Worm (Caenorhabditis elegans): ENCODE results near the gene dpy-18.
A peak's percentile ranks its signal among the peaks of the same experiment; 100 is the strongest.

DNA sequence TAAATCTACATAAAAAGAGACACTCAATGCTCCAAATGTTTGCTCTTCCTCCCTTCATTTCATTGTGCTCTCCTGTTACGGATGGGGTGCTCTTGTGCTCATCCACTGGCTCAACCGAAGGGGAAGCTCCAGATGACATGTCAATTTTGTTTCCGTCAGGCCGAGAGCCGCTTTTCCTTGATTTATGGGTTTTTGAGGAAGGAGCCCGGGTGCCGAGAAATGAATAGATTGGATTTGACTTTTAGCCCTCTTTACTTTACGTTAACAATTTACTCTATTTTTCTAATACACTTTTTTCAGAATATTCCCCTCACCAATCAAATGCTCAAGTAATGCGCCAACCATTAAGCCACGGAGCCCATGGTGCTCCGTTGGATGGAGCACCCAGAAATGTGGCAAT lies 17.6 kb downstream of the dpy-18 start, which contains the start of gene T28D6.4:
- TF ChIP-seq nhr-237 (tag; optimal IDR thresholded peaks at IDR 0.05) (no peak), nhr-76 (tag; optimal IDR thresholded peaks at IDR 0.05) (no peak), Y48G9A.11 (GFP tag; IDR thresholded peaks at IDR 0.05) (no peak), nhr-11 (tag; optimal IDR thresholded peaks at IDR 0.05) (no peak), jun-1 (tag; optimal IDR thresholded peaks at IDR 0.05) (no peak), mdl-1 (tag; optimal IDR thresholded peaks at IDR 0.05) (no peak), D1046.2 (GFP tag; IDR thresholded peaks at IDR 0.05) (no peak), unc-62 (GFP tag; optimal IDR thresholded peaks at IDR 0.05 in 1 of 2) (peak in 1 of 2 experiments; percentile 36), unc-62 (tag; optimal IDR thresholded peaks at IDR 0.05) (no peak), pha-4 (GFP tag; IDR thresholded peaks at IDR 0.05) (no peak), pha-4 (tag; optimal IDR thresholded peaks at IDR 0.05) (no peak), ztf-11 (tag; optimal IDR thresholded peaks at IDR 0.05) (no peak), snpc-4 (tag; optimal IDR thresholded peaks at IDR 0.05) (no peak)
